Fruit fly (Drosophila melanogaster) whole organism, pupa: ENCODE data around the gene CG10680.

Experiments used
- CG10348 ChIP-seq: fragments of 200-800 bp; sonication (Bioruptor generic); IDR thresholded peaks from 2 replicates; pipeline ENCODE4 v1.3.6; 2022; ENCODE audit warnings: missing biosample characterization, missing genetic modification characterization
- CG12605 ChIP-seq: fragments of 200-800 bp; sonication (Bioruptor generic); IDR thresholded peaks from 2 replicates; pipeline ENCODE4 v1.3.6; 2022; ENCODE audit warnings: missing biosample characterization, missing genetic modification characterization
- CG14655 ChIP-seq: fragments of 200-800 bp; sonication (Bioruptor generic); optimal IDR thresholded peaks from 3 replicates; lab custom pipeline; 2017; ENCODE audit warnings: mild to moderate bottlenecking, missing biosample characterization, missing genetic modification reagents, missing genetic modification characterization
- CG15710 ChIP-seq: fragments of 200-800 bp; sonication (Bioruptor generic); optimal IDR thresholded peaks from 2 replicates; lab custom pipeline; 2018; ENCODE audit warnings: missing biosample characterization, mild to moderate bottlenecking, missing genetic modification characterization, moderate library complexity
- CG17806 ChIP-seq: fragments of 200-800 bp; sonication (Bioruptor generic); optimal IDR thresholded peaks from 2 replicates; lab custom pipeline; 2018; ENCODE audit warnings: missing biosample characterization, mild to moderate bottlenecking, missing genetic modification characterization, moderate library complexity
- CG34367 ChIP-seq: fragments of 200-800 bp; sonication (Bioruptor generic); optimal IDR thresholded peaks from 2 replicates; lab custom pipeline; 2018; ENCODE audit warnings: missing biosample characterization, mild to moderate bottlenecking, missing genetic modification characterization
- CG4496 ChIP-seq: fragments of 200-800 bp; sonication (Bioruptor generic); IDR thresholded peaks from 3 replicates; pipeline ENCODE4 v1.3.6; 2022; ENCODE audit warnings: missing biosample characterization, missing genetic modification characterization
- CG8159 ChIP-seq: fragments of 200-800 bp; sonication (Bioruptor generic); optimal IDR thresholded peaks from 3 replicates; lab custom pipeline; 2018; ENCODE audit warnings: missing biosample characterization, mild to moderate bottlenecking, missing genetic modification characterization, moderate library complexity
- CG8301 ChIP-seq: fragments of 200-800 bp; sonication (Bioruptor generic); optimal IDR thresholded peaks from 2 replicates; lab custom pipeline; 2018; ENCODE audit warnings: missing biosample characterization, mild to moderate bottlenecking, missing genetic modification characterization
- EcR ChIP-seq: fragments of 200-800 bp; sonication (Bioruptor generic); optimal IDR thresholded peaks from 3 replicates; lab custom pipeline; 2019; ENCODE audit warnings: missing biosample characterization, missing genetic modification characterization, mild to moderate bottlenecking, moderate library complexity, missing genetic modification reagents
- Ets98B ChIP-seq: fragments of 200-800 bp; sonication (Bioruptor generic); IDR thresholded peaks from 2 replicates; pipeline ENCODE4 v1.3.6; 2022; ENCODE audit warnings: missing biosample characterization, missing genetic modification characterization
- Pif1A ChIP-seq: fragments of 200-800 bp; sonication (Bioruptor generic); optimal IDR thresholded peaks from 3 replicates; lab custom pipeline; 2016; ENCODE audit warnings: missing biosample characterization, missing genetic modification characterization
- Snoo ChIP-seq: fragments of 200-800 bp; sonication (Bioruptor generic); optimal IDR thresholded peaks from 3 replicates; lab custom pipeline; 2017; ENCODE audit warnings: missing biosample characterization, mild to moderate bottlenecking, missing genetic modification characterization, inconsistent platforms
- fd96Ca ChIP-seq: fragments of 200-800 bp; sonication (Bioruptor generic); IDR thresholded peaks from 3 replicates; pipeline ENCODE4 v1.3.6; 2022; ENCODE audit warnings: missing biosample characterization, missing genetic modification characterization

dm6 chr2L:19967390-19967789, 3.5 kb downstream of the CG10680 start, which contains the start of gene Hf:
- TF ChIP-seq CG8301 (tag; lab: Kevin White, UChicago) (no peak), CG14655 (GFP tag; lab: Kevin White, UChicago) (no peak), Pif1A (GFP tag; lab: Kevin White, UChicago) (no peak), CG10348 (no peak), fd96Ca (GFP tag; lab: Robert Waterston, UW) (no peak), EcR (GFP tag; lab: Kevin White, UChicago) (no peak), CG34367 (tag; lab: Kevin White, UChicago) (no peak), CG8159 (no peak), CG12605 (GFP tag; lab: Robert Waterston, UW) (no peak), CG4496 (no peak), CG17806 (tag; lab: Kevin White, UChicago) (no peak), CG15710 (tag; lab: Kevin White, UChicago) (no peak), Ets98B (GFP tag; lab: Robert Waterston, UW) (no peak), Snoo (tag; lab: Kevin White, UChicago) (no peak)
